Worm (Caenorhabditis elegans): ENCODE data around the gene hal-3.
A peak's percentile ranks its signal among the peaks of the same experiment; 100 is the strongest.

Gene hal-3

ce11 chrII:9624110-9624695 is 7.3 kb upstream of the hal-3 start, which contains the start of the genes dnj-20 and ZK1307.8:
Gene dnj-20 (minus strand): TSS chrII:9624176.
Gene ZK1307.8 (plus strand): TSS chrII:9624613.
- TF ChIP-seq T22C8.4 (GFP tag; IDR thresholded peaks at IDR 0.05) (no peak), klf-2 (GFP tag; conservative IDR thresholded peaks at IDR 0.05) (no peak), flt-1 (GFP tag; IDR thresholded peaks at IDR 0.05) (no peak)

ce11 chrII:9621913-9622348 is 5.0 kb upstream of the hal-3 start:
- TF ChIP-seq flt-1 (GFP tag; IDR thresholded peaks at IDR 0.05) (no peak), ztf-29 (GFP tag; IDR thresholded peaks at IDR 0.05) (no peak), ref-1 (GFP tag; conservative IDR thresholded peaks at IDR 0.05) (no peak), klf-2 (GFP tag; conservative IDR thresholded peaks at IDR 0.05) (no peak), med-1 (GFP tag; optimal IDR thresholded peaks at IDR 0.05; ENCODE audit: insufficient read depth) (no peak), ztf-23 (GFP tag; IDR thresholded peaks at IDR 0.05) (no peak), cog-1 (tag; optimal IDR thresholded peaks at IDR 0.05) (no peak), T22C8.4 (GFP tag; IDR thresholded peaks at IDR 0.05) (no peak), tab-1 (GFP tag; IDR thresholded peaks at IDR 0.05) (no peak)

- TF ChIP-seq tab-1 (GFP tag; IDR thresholded peaks at IDR 0.05): no peak
- no peak for TF ChIP-seq cog-1 (tag; optimal IDR thresholded peaks at IDR 0.05)
Observed at ce11 chrII:9621121-9621520, 4.2 kb upstream of the hal-3 start.

- TF ChIP-seq ztf-29 (GFP tag; IDR thresholded peaks at IDR 0.05) (no peak), flt-1 (GFP tag; IDR thresholded peaks at IDR 0.05) (no peak), klf-2 (GFP tag; conservative IDR thresholded peaks at IDR 0.05) (no peak), tab-1 (GFP tag; IDR thresholded peaks at IDR 0.05) (no peak), ref-1 (GFP tag; conservative IDR thresholded peaks at IDR 0.05) (no peak), T22C8.4 (GFP tag; IDR thresholded peaks at IDR 0.05) (no peak), cog-1 (tag; optimal IDR thresholded peaks at IDR 0.05) (no peak), ztf-23 (GFP tag; IDR thresholded peaks at IDR 0.05) (no peak), med-1 (GFP tag; optimal IDR thresholded peaks at IDR 0.05; ENCODE audit: insufficient read depth) (no peak)
Observed at ce11 chrII:9620616-9621015, 3.7 kb upstream of the hal-3 start.

- TF ChIP-seq ref-1 (GFP tag; conservative IDR thresholded peaks at IDR 0.05) (no peak), flt-1 (GFP tag; IDR thresholded peaks at IDR 0.05) (no peak), cog-1 (tag; optimal IDR thresholded peaks at IDR 0.05) (no peak), T22C8.4 (GFP tag; IDR thresholded peaks at IDR 0.05) (no peak), klf-2 (GFP tag; conservative IDR thresholded peaks at IDR 0.05) (no peak), ztf-29 (GFP tag; IDR thresholded peaks at IDR 0.05) (no peak), ztf-23 (GFP tag; IDR thresholded peaks at IDR 0.05) (no peak), tab-1 (GFP tag; IDR thresholded peaks at IDR 0.05) (no peak), med-1 (GFP tag; optimal IDR thresholded peaks at IDR 0.05; ENCODE audit: insufficient read depth) (no peak)
Observed at ce11 chrII:9619995-9620535, 3.1 kb upstream of the hal-3 start.

ce11 chrII:9619402-9619862 is 2.5 kb upstream of the hal-3 start:
- TF ChIP-seq med-1 (GFP tag; optimal IDR thresholded peaks at IDR 0.05; ENCODE audit: insufficient read depth) (no peak), ref-1 (GFP tag; conservative IDR thresholded peaks at IDR 0.05) (no peak), T22C8.4 (GFP tag; IDR thresholded peaks at IDR 0.05) (0 out of 2 replicates have a peak, but pooled peaks have one; percentile 27), ztf-23 (GFP tag; IDR thresholded peaks at IDR 0.05) (0 out of 2 replicates have a peak, but pooled peaks have one; percentile 44), klf-2 (GFP tag; conservative IDR thresholded peaks at IDR 0.05) (no peak), flt-1 (GFP tag; IDR thresholded peaks at IDR 0.05) (peak; percentile 50; the same call in 1 of the 2 replicates), tab-1 (GFP tag; IDR thresholded peaks at IDR 0.05) (no peak), cog-1 (tag; optimal IDR thresholded peaks at IDR 0.05) (peak; percentile 72), ztf-29 (GFP tag; IDR thresholded peaks at IDR 0.05) (no peak)

ce11 chrII:9618759-9619158 is 1.8 kb upstream of the hal-3 start:
- TF ChIP-seq ztf-29 (GFP tag; IDR thresholded peaks at IDR 0.05) (no peak), klf-2 (GFP tag; conservative IDR thresholded peaks at IDR 0.05) (no peak), tab-1 (GFP tag; IDR thresholded peaks at IDR 0.05) (no peak), ztf-23 (GFP tag; IDR thresholded peaks at IDR 0.05) (no peak), ref-1 (GFP tag; conservative IDR thresholded peaks at IDR 0.05) (no peak), flt-1 (GFP tag; IDR thresholded peaks at IDR 0.05) (no peak), T22C8.4 (GFP tag; IDR thresholded peaks at IDR 0.05) (no peak), cog-1 (tag; optimal IDR thresholded peaks at IDR 0.05) (no peak), med-1 (GFP tag; optimal IDR thresholded peaks at IDR 0.05; ENCODE audit: insufficient read depth) (no peak)

- no peak for TF ChIP-seq ztf-23 (GFP tag; IDR thresholded peaks at IDR 0.05)
- no peak for TF ChIP-seq ztf-29 (GFP tag; IDR thresholded peaks at IDR 0.05)
- TF ChIP-seq T22C8.4 (GFP tag; IDR thresholded peaks at IDR 0.05): no peak
- TF ChIP-seq med-1 (GFP tag; optimal IDR thresholded peaks at IDR 0.05; ENCODE audit: insufficient read depth): no peak
- no peak for TF ChIP-seq tab-1 (GFP tag; IDR thresholded peaks at IDR 0.05)
- TF ChIP-seq klf-2 (GFP tag; conservative IDR thresholded peaks at IDR 0.05): no peak
- no peak for TF ChIP-seq flt-1 (GFP tag; IDR thresholded peaks at IDR 0.05)
- no peak for TF ChIP-seq cog-1 (tag; optimal IDR thresholded peaks at IDR 0.05)
- TF ChIP-seq ref-1 (GFP tag; conservative IDR thresholded peaks at IDR 0.05): no peak
Observed at ce11 chrII:9617902-9618245, 949 bp upstream of the hal-3 start.

ce11 chrII:9614728-9615127 is 2.2 kb downstream of the hal-3 start, which contains the start of gene hlh-6:
Gene hlh-6 (minus strand): TSS chrII:9614828.
- TF ChIP-seq cog-1 (tag; optimal IDR thresholded peaks at IDR 0.05) (no peak), ref-1 (GFP tag; conservative IDR thresholded peaks at IDR 0.05) (no peak), klf-2 (GFP tag; conservative IDR thresholded peaks at IDR 0.05) (no peak), T22C8.4 (GFP tag; IDR thresholded peaks at IDR 0.05) (no peak), ztf-29 (GFP tag; IDR thresholded peaks at IDR 0.05) (no peak), ztf-23 (GFP tag; IDR thresholded peaks at IDR 0.05) (no peak), flt-1 (GFP tag; IDR thresholded peaks at IDR 0.05) (no peak)
